Fruit fly (Drosophila melanogaster): Measurements from ENCODE around the gene CG2278.

DNA sequence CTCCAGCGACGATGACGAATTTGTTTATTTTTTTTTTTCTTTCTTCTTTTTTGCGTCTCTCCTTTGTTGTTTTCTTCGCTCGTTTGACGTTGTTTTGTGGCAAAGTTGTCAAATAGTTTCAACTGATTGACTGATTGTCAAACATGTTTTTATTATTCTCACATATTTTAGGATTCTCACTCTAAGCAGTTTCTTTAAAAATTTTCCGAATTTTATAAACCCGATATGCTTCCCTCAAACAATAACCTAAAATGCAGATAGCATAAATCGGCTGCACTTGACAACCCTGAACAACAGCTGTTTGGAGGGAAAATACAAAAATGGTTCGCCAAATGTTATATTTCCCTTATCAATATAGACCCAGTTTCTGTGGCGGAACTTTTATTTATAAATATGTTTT, 26.5 kb downstream of the CG2278 start, which contains the start of gene CG17982:
- peak; percentile 66 for TF ChIP-seq CG12605 (GFP tag; IDR thresholded peaks at IDR 0.05)
- no peak for TF ChIP-seq CG14655 (GFP tag; optimal IDR thresholded peaks at IDR 0.05)
- peak; percentile 81 for TF ChIP-seq CG9948 (tag; optimal IDR thresholded peaks at IDR 0.05)
- TF ChIP-seq CG10348 (GFP tag; IDR thresholded peaks at IDR 0.05) = peak; percentile 18; the same call in 1 of the 2 replicates
- peak; percentile 86 for TF ChIP-seq CG34367 (tag; optimal IDR thresholded peaks at IDR 0.05)
- peak; percentile 87 for TF ChIP-seq Ets98B (GFP tag; IDR thresholded peaks at IDR 0.05)
- no peak for TF ChIP-seq D1 (tag; optimal IDR thresholded peaks at IDR 0.05)
- TF ChIP-seq CG15710 (tag; optimal IDR thresholded peaks at IDR 0.05) = peak; percentile 87

All from whole organism, pupa.